Fruit fly (Drosophila melanogaster) ovary, adult (tissue): ENCODE measurements around the gene CG17118.

Source experiments
- CG17801 ChIP-seq: fragments of 200-800 bp; optimal IDR thresholded peaks from 2 replicates; lab custom pipeline; 2019; ENCODE audit warnings: missing biosample characterization, mild to moderate bottlenecking, missing genetic modification characterization, moderate library complexity; ENCODE audit not compliant: partially characterized antibody

The CG17118 gene

dm6 chr2L:10701499-10702062, 28.5 kb upstream of the CG17118 start, which contains the start of gene Lip1:
Gene Lip1, minus strand, starts transcription at chr2L:10701544.
- no peak for TF ChIP-seq CG17801 (GFP tag; lab: Kevin White, UChicago)

- no peak for TF ChIP-seq CG17801 (GFP tag; lab: Kevin White, UChicago)
These were observed 26.8 kb upstream of the CG17118 start, which contains the start of gene CG6415 for dm6 chr2L:10703281-10703680. Gene CG6415, plus strand, starts transcription at chr2L:10703621.

- TF ChIP-seq CG17801 (GFP tag; lab: Kevin White, UChicago) = no peak
These were observed 25.6 kb upstream of the CG17118 start for dm6 chr2L:10704425-10704824.

DNA sequence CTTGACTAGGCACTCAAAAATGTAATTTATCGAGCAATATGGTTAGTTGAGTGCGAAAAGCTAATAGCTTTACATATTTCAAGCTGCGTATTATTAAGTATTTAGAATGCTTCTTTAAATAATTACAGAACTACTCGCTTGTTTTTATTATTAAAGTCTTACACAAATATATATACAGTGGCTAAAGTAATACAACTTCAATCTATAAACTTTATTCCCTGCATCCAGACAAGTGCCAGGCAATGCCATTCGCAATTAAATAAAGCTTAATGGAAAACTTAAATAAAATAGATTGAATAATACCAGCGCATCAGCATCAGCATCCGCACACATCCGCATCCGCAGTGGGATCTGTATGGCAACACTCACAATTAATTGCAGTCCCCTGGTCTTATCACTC, 23.8 kb upstream of the CG17118 start:
- TF ChIP-seq CG17801 (GFP tag; lab: Kevin White, UChicago) = no peak

DNA sequence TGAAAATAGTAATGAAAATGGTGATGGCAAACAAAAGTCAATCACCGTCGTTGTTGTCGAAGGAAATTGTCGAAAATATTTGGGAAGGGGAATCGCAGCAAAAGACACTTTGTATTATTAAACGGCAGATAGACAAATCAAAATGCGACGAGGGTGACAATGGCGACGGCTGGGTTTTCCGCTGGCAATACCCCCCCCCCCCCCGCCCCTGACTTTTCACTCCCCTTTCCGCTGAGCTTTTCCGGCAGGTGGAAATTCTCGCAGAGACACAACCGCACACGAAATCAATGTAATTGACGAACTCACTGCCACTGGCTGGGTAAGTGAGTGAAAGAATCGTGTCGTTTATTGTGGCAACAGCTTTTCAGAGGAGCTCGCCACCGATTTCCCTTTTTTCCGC, 22.0 kb upstream of the CG17118 start:
- TF ChIP-seq CG17801 (GFP tag; lab: Kevin White, UChicago) = no peak

DNA sequence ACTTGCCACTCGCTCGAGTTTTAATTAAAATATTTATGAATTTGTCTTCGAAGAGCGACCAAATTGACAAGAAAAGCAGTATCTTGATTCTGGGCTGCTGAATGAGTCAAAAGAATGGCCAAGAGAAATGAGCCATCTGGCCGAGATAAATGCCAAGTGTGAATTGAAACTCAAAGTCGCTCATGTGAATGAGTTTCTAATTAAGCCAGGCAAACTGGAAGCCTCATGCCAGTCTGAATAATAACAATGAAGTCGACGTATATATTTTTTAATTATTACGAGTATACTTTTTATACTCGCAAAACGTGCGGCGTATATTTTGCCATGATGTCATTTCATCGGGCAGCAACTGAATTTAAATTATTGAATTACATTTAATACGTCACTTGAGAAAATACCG, 20.7 kb upstream of the CG17118 start, which contains the start of gene Lip2:
Gene Lip2, minus strand, starts transcription at position 101 of the 400 bp plus-strand sequence.
- no peak for TF ChIP-seq CG17801 (GFP tag; lab: Kevin White, UChicago)

dm6 chr2L:10711221-10711620, 18.8 kb upstream of the CG17118 start:
- no peak for TF ChIP-seq CG17801 (GFP tag; lab: Kevin White, UChicago)

DNA sequence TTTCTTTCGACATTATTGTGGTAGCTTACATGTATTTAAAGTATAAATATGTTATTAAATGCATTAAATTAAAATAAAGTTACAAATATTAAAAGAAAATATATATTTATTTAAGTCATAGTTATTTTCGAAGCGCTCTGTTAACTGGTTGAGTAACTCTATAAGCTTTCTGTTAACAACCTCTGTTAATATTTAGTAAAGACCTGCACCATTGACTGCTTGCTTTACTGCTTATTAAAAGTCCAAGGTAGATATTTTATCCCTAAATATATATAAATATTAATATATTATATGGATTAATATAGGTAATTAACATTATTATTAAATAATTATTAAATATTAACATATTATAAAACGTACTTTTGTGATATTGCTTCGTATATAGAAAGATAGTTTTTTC, 8.5 kb upstream of the CG17118 start:
- TF ChIP-seq CG17801 (GFP tag; lab: Kevin White, UChicago) = no peak

DNA sequence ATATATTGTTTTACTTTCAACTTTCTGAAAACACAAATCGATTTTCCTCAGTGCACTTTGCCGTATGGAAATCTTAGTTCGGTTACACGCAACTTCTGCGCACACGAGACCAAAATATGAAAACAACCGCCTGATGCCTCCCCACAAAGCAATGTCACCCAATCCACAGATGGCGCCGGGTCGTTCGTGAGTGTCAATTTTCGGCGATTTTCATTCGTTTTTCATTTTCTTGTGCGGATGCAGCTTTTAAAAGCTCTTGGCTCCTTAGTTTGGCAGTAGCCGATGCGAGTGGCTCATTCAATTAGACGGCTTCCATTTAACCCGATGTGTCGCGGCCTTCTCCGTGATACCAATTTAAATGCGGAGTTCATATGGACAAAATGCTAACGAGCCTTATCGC, 6.2 kb upstream of the CG17118 start, which contains the start of gene CG6431:
Gene CG6431, plus strand, starts transcription at position 301 of the 400 bp plus-strand sequence.
- TF ChIP-seq CG17801 (GFP tag; lab: Kevin White, UChicago) = no peak

DNA sequence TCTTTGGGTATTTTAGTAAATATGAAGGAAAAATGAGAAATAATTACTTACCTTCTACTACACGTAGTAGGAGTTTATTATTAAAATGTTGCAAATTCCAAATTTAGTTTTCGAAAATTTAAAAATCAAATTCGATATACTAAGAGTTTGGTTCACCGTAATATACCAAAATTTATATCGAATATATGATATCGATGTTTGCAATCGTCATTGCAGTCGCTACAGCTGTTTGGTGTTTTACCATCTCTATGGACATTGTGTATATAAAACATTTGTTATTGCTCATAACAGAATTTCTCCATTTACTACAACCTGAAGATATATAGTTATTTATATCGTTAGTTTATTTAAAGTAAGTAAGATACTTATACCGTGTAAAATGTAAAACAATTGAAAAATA, 1.3 kb upstream of the CG17118 start, which contains the start of gene CG6443:
Gene CG6443, plus strand, starts transcription at position 228 of the 400 bp plus-strand sequence.
- no peak for TF ChIP-seq CG17801 (GFP tag; lab: Kevin White, UChicago)

DNA sequence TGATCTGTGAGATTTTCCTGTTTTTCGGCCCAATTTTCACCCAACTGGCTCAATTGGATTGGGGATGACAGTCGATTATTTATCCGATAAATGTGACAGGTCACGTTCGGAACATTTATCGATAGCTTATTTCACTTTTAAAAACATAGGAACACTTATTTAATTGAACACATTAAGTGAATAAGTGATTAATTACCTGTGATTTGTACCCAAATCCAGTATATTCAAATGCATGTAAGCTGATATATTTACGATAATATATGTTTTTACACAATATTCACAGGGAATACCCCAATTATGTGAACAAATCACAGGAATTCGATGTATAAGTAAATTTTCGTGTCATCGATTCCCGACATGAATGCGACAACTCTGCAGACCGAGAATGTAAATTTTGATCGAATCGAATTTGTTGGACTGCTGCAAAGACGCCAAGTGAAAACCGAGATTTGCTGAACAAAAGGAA, 2.3 kb downstream of the CG17118 start, which contains the start of the genes EMC3 and Dpy-30L1:
Gene EMC3, minus strand, starts transcription at position 81 of the 466 bp plus-strand sequence.
Gene Dpy-30L1, plus strand, starts transcription at position 311 of the 466 bp plus-strand sequence.
- TF ChIP-seq CG17801 (GFP tag; lab: Kevin White, UChicago) = peak; percentile 51

- TF ChIP-seq CG17801 (GFP tag; lab: Kevin White, UChicago) = no peak
These were observed 5.9 kb downstream of the CG17118 start, which contains the start of gene Nup107 for dm6 chr2L:10735923-10736322. Gene Nup107, minus strand, starts transcription at chr2L:10736071.

dm6 chr2L:10736993-10737756, 7.1 kb downstream of the CG17118 start, which contains the start of the genes Vha16-5 and CG12299:
Gene Vha16-5, minus strand, starts transcription at chr2L:10737043.
Gene CG12299, plus strand, starts transcription at chr2L:10737345.
- TF ChIP-seq CG17801 (GFP tag; lab: Kevin White, UChicago) = peak; percentile 80

DNA sequence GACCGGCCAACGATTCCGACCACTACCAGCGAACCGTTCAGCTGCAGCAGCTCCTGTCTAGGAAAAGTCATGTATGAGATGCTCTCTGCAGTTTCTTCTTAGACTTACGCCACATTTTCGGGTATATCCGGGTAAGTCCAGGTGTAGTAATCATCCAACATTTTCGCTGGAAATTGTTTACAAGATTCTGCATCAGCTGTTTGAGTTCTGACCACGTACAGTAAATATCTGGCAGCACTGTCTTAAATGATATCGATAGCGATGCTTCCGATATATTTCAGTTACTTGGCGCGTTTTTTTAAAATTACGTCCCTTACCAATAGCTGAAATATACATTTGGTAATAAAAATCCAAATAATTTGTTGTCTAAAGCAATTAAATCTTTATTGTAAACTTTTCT, 13.7 kb downstream of the CG17118 start, which contains the start of gene CG6729:
Gene CG6729, minus strand, starts transcription at position 222 of the 400 bp plus-strand sequence.
- no peak for TF ChIP-seq CG17801 (GFP tag; lab: Kevin White, UChicago)

dm6 chr2L:10748218-10748617, 18.2 kb downstream of the CG17118 start:
- TF ChIP-seq CG17801 (GFP tag; lab: Kevin White, UChicago) = no peak
